Fruit fly (Drosophila melanogaster) whole organism, embryonic: Measurements from ENCODE around the gene Mgat3.
"Not testable (repeated sequence)": the region's sequence is repeated elsewhere in the genome, so short reads cannot be mapped to it uniquely, and the experiment has no call there.

Experiments
- Atf3 ChIP-seq: fragments of 200-800 bp; sonication (Bioruptor generic); optimal IDR thresholded peaks from 3 replicates; lab custom pipeline; 2016; ENCODE audit warnings: missing biosample characterization, missing genetic modification characterization
- CG12104 ChIP-seq: fragments of 200-800 bp; sonication (Bioruptor generic); optimal IDR thresholded peaks from 3 replicates; lab custom pipeline; 2016; ENCODE audit warnings: missing biosample characterization, missing genetic modification characterization
- CG1233 ChIP-seq: fragments of 200-800 bp; sonication (Bioruptor generic); optimal IDR thresholded peaks from 4 replicates; lab custom pipeline; 2018; ENCODE audit warnings: missing biosample characterization, mild to moderate bottlenecking, missing genetic modification characterization
- CG17385 ChIP-seq: fragments of 200-800 bp; sonication (Bioruptor generic); optimal IDR thresholded peaks from 3 replicates; lab custom pipeline; 2018; ENCODE audit warnings: missing biosample characterization, mild to moderate bottlenecking, missing genetic modification characterization
- CG18262 ChIP-seq: fragments of 200-800 bp; optimal IDR thresholded peaks from 3 replicates; lab custom pipeline; 2019; ENCODE audit warnings: missing biosample characterization, mild to moderate bottlenecking, missing genetic modification characterization, moderate library complexity
- CG2199 ChIP-seq: fragments of 200-800 bp; sonication (Bioruptor generic); IDR thresholded peaks from 3 replicates; pipeline ENCODE4 v1.3.6; 2022; ENCODE audit warnings: missing biosample characterization, missing genetic modification characterization
- CG32532 ChIP-seq: fragments of 200-800 bp; sonication (Bioruptor generic); IDR thresholded peaks from 2 replicates; pipeline ENCODE4 v1.3.6; 2022; ENCODE audit warnings: missing biosample characterization, missing genetic modification characterization
- CG34224 ChIP-seq: fragments of 200-800 bp; sonication (Bioruptor generic); IDR thresholded peaks from 3 replicates; pipeline ENCODE4 v1.3.6; 2022; ENCODE audit warnings: missing biosample characterization, missing genetic modification characterization; ENCODE audit not compliant: partially characterized antibody
- CG3726 ChIP-seq: fragments of 200-800 bp; sonication (Bioruptor generic); IDR thresholded peaks from 3 replicates; pipeline ENCODE4, ENCODE4 v1.3.6; 2022; ENCODE audit warnings: missing biosample characterization, missing genetic modification characterization
- CG3838 ChIP-seq: fragments of 200-800 bp; sonication (Bioruptor generic); optimal IDR thresholded peaks from 3 replicates; lab custom pipeline; 2016; ENCODE audit warnings: missing biosample characterization, missing genetic modification characterization
- CG42726 ChIP-seq: fragments of 200-800 bp; sonication (Bioruptor generic); IDR thresholded peaks from 2 replicates; pipeline ENCODE4 v1.3.6; 2022; ENCODE audit warnings: missing biosample characterization, missing genetic modification characterization; ENCODE audit not compliant: partially characterized antibody
- CG4424 ChIP-seq: fragments of 200-800 bp; sonication (Bioruptor generic); optimal IDR thresholded peaks from 3 replicates; lab custom pipeline; 2016; ENCODE audit warnings: missing biosample characterization, missing genetic modification characterization
- CG4820 ChIP-seq: fragments of 200-800 bp; sonication (Bioruptor generic); optimal IDR thresholded peaks from 3 replicates; lab custom pipeline; 2016; ENCODE audit warnings: missing biosample characterization, missing genetic modification characterization
- CG6791 ChIP-seq: fragments of 200-800 bp; sonication (Bioruptor generic); IDR thresholded peaks from 3 replicates; pipeline ENCODE4 v1.3.6; 2022; ENCODE audit warnings: missing biosample characterization, missing genetic modification characterization; ENCODE audit not compliant: partially characterized antibody
- CG8089 ChIP-seq: fragments of 200-800 bp; sonication (Bioruptor generic); optimal IDR thresholded peaks from 3 replicates; lab custom pipeline; 2016; ENCODE audit warnings: missing biosample characterization, missing genetic modification characterization
- CG8765 ChIP-seq: fragments of 200-800 bp; sonication (Bioruptor generic); IDR thresholded peaks from 2 replicates; pipeline ENCODE4 v1.3.6; 2022; ENCODE audit warnings: missing biosample characterization, missing genetic modification characterization
- CHES-1-like ChIP-seq: fragments of 200-800 bp; sonication (Bioruptor generic); optimal IDR thresholded peaks from 2 replicates; lab custom pipeline; 2016; ENCODE audit warnings: missing biosample characterization, missing genetic modification characterization
- ERR ChIP-seq: fragments of 200-800 bp; sonication (Bioruptor generic); optimal IDR thresholded peaks from 2 replicates; lab custom pipeline; 2016; ENCODE audit warnings: missing biosample characterization, missing genetic modification characterization
- Hr51 ChIP-seq, 2 experiments: fragments of 200-800 bp; sonication (Bioruptor generic); optimal IDR thresholded peaks; 2 replicates in 1 of 2; 3 replicates in 1 of 2; lab custom pipeline; 2016 to 2018; ENCODE audit warnings: missing biosample characterization in 2 of 2, missing genetic modification characterization in 2 of 2, mild to moderate bottlenecking in 1 of 2, moderate library complexity in 1 of 2
- Jarid2 ChIP-seq: fragments of 200-800 bp; sonication (Bioruptor generic); optimal IDR thresholded peaks from 3 replicates; lab custom pipeline; 2017; ENCODE audit warnings: mild to moderate bottlenecking, missing biosample characterization, missing genetic modification reagents, missing genetic modification characterization
- Meics ChIP-seq: fragments of 200-800 bp; sonication (Bioruptor generic); optimal IDR thresholded peaks from 2 replicates; lab custom pipeline; 2017; ENCODE audit warnings: missing biosample characterization, mild to moderate bottlenecking, missing genetic modification characterization
- Mrtf ChIP-seq: fragments of 200-800 bp; sonication (Bioruptor generic); IDR thresholded peaks from 3 replicates; pipeline ENCODE4 v1.3.6; 2022; ENCODE audit warnings: missing biosample characterization, missing genetic modification characterization
- NC2β ChIP-seq: fragments of 200-800 bp; sonication (Bioruptor generic); optimal IDR thresholded peaks from 2 replicates; lab custom pipeline; 2016; ENCODE audit warnings: missing biosample characterization, missing genetic modification characterization
- NFAT ChIP-seq: fragments of 200-800 bp; sonication (Bioruptor generic); IDR thresholded peaks from 2 replicates; pipeline ENCODE4 v1.3.6; 2022; ENCODE audit warnings: missing biosample characterization, missing genetic modification characterization
- NK7.1 ChIP-seq: fragments of 200-800 bp; sonication (Bioruptor generic); optimal IDR thresholded peaks from 3 replicates; lab custom pipeline; 2016; ENCODE audit warnings: missing biosample characterization, missing genetic modification characterization
- Opbp ChIP-seq: fragments of 200-800 bp; sonication (Bioruptor generic); IDR thresholded peaks from 3 replicates; pipeline ENCODE4 v1.3.6; 2022; ENCODE audit warnings: missing biosample characterization, missing genetic modification characterization; ENCODE audit not compliant: partially characterized antibody
- Pdp1 ChIP-seq, 2 experiments: fragments of 200-800 bp; sonication (Bioruptor generic); optimal IDR thresholded peaks; 3 replicates each; lab custom pipeline; 2016; ENCODE audit warnings: missing biosample characterization in 2 of 2, missing genetic modification characterization in 2 of 2, mild to moderate bottlenecking in 1 of 2, moderate library complexity in 1 of 2
- Trl ChIP-seq, 3 experiments: fragments of >200 bp in 2 of 3; fragments of 200-800 bp in 1 of 3; sonication (Bioruptor generic) in 1 of 3; optimal IDR thresholded peaks; 2 replicates in 1 of 3; 3 replicates in 2 of 3; lab custom pipeline; 2016 to 2017; ENCODE audit warnings: missing biosample characterization in 1 of 3, missing genetic modification characterization in 1 of 3
- ato ChIP-seq: fragments of 200-800 bp; sonication (Bioruptor generic); IDR thresholded peaks from 2 replicates; pipeline ENCODE4 v1.3.6; 2022; ENCODE audit warnings: missing biosample characterization, missing genetic modification characterization; ENCODE audit not compliant: partially characterized antibody
- bab2 ChIP-seq: fragments of 200-800 bp; sonication (Bioruptor generic); optimal IDR thresholded peaks from 2 replicates; lab custom pipeline; 2016; ENCODE audit warnings: missing biosample characterization, missing genetic modification characterization
- bcd ChIP-seq: fragments of 200-800 bp; sonication (Bioruptor generic); optimal IDR thresholded peaks from 2 replicates; lab custom pipeline; 2017; ENCODE audit warnings: missing biosample characterization, mild to moderate bottlenecking, missing genetic modification characterization
- btn ChIP-seq: fragments of 200-800 bp; sonication (Bioruptor generic); optimal IDR thresholded peaks from 2 replicates; lab custom pipeline; 2016; ENCODE audit warnings: missing biosample characterization, missing genetic modification characterization
- chm ChIP-seq: fragments of 200-800 bp; sonication (Bioruptor generic); IDR thresholded peaks from 2 replicates; pipeline ENCODE4 v1.3.6; 2022; ENCODE audit warnings: missing biosample characterization, missing genetic modification characterization
- ci ChIP-seq: fragments of 200-800 bp; sonication (Bioruptor generic); IDR thresholded peaks from 3 replicates; pipeline ENCODE4 v1.3.6; 2022; ENCODE audit warnings: missing biosample characterization, missing genetic modification characterization
- gce ChIP-seq: fragments of 200-800 bp; sonication (Bioruptor generic); IDR thresholded peaks from 3 replicates; pipeline ENCODE4 v1.3.6; 2022; ENCODE audit warnings: missing biosample characterization, missing genetic modification characterization
- insv ChIP-seq, 2 experiments: fragments of 200-800 bp; sonication (Bioruptor generic); optimal IDR thresholded peaks; 3 replicates each; lab custom pipeline; 2016 to 2018; ENCODE audit warnings: missing biosample characterization in 2 of 2, missing genetic modification characterization in 2 of 2
- mirr ChIP-seq: fragments of 200-800 bp; sonication (Bioruptor generic); optimal IDR thresholded peaks from 3 replicates; lab custom pipeline; 2018; ENCODE audit warnings: missing biosample characterization, mild to moderate bottlenecking, missing genetic modification characterization
- nom ChIP-seq: fragments of 200-800 bp; sonication (Bioruptor generic); optimal IDR thresholded peaks from 2 replicates; lab custom pipeline; 2017; ENCODE audit warnings: missing biosample characterization, missing genetic modification characterization, mild to moderate bottlenecking, moderate library complexity, missing genetic modification reagents
- prd ChIP-seq, 3 experiments: fragments of >200 bp in 2 of 3; fragments of 200-800 bp in 1 of 3; sonication (Bioruptor generic) in 1 of 3; optimal IDR thresholded peaks in 2 of 3; IDR thresholded peaks in 1 of 3; 2 replicates in 2 of 3; 3 replicates in 1 of 3; pipeline versions ENCODE4 v1.3.6 to Lab custom; 2017 to 2022; ENCODE audit warnings: missing biosample characterization in 1 of 3, missing genetic modification characterization in 1 of 3
- pzg ChIP-seq: fragments of 200-800 bp; sonication (Bioruptor generic); optimal IDR thresholded peaks from 3 replicates; lab custom pipeline; 2018; ENCODE audit warnings: missing biosample characterization, mild to moderate bottlenecking, missing genetic modification characterization, moderate library complexity
- sens ChIP-seq: fragments of 200-800 bp; sonication (Bioruptor generic); peaks from one replicate; lab custom pipeline; 2016; ENCODE audit warnings: missing biosample characterization, missing genetic modification characterization
- sob ChIP-seq: fragments of 200-800 bp; sonication (Bioruptor generic); IDR thresholded peaks from 2 replicates; pipeline ENCODE4 v1.3.6; 2022; ENCODE audit warnings: missing biosample characterization, missing genetic modification characterization
- stwl ChIP-seq: fragments of 200-800 bp; sonication (Bioruptor generic); optimal IDR thresholded peaks from 3 replicates; lab custom pipeline; 2018; ENCODE audit warnings: missing biosample characterization, mild to moderate bottlenecking, missing genetic modification characterization, moderate library complexity
- tgo ChIP-seq: fragments of 200-800 bp; sonication (Bioruptor generic); IDR thresholded peaks from 3 replicates; pipeline ENCODE4 v1.3.6; 2022; ENCODE audit warnings: missing biosample characterization, missing genetic modification characterization
- toy ChIP-seq: fragments of 200-800 bp; sonication (Bioruptor generic); IDR thresholded peaks from 2 replicates; pipeline ENCODE4 v1.3.6; 2022; ENCODE audit warnings: missing biosample characterization, missing genetic modification characterization
- wdn ChIP-seq: fragments of 200-800 bp; sonication (Bioruptor generic); IDR thresholded peaks from 2 replicates; pipeline ENCODE4 v1.3.6; 2022; ENCODE audit warnings: missing biosample characterization, missing genetic modification characterization
- zen ChIP-seq: fragments of 200-800 bp; sonication (Bioruptor generic); optimal IDR thresholded peaks from 3 replicates; lab custom pipeline; 2018; ENCODE audit warnings: missing biosample characterization, mild to moderate bottlenecking, missing genetic modification characterization, moderate library complexity

Mgat3 gene

DNA sequence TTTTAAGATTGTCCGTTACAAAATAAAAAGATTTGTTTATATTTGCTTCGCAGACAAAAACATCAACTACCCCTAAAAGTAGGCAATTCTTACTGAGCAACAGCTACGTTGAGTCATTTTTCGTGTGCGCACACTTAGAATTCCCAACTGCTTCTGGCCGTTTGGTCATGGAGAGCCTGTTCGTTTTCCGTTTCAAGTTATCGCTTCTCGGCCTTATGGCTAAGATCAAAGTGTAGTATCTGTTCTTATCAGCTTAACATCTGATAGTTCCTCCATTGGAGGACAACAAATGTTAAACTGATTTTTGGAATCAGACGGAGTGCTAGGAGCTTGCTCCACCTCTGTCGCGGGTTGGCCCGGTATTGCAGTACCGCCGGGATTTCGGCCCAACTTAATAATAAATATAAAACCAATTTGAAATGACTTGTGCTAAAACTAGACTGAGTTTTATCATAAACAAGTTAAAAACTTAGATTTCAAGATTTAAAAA, 33.3 kb upstream of the Mgat3 start (continued):
- TF ChIP-seq CG8089 (GFP tag; lab: Kevin White, UChicago) (peak; percentile 8), stwl (tag; lab: Kevin White, UChicago) (peak; percentile 5), CG3726 (GFP tag; lab: Robert Waterston, UW) (peak; percentile 46; the same call in 1 of the 3 replicates), mirr (GFP tag; lab: Kevin White, UChicago) (peak; percentile 76), Trl (GFP tag; optimal IDR thresholded peaks at IDR 0.05; lab: Kevin White, UChicago) (peak; percentile 75), prd (GFP tag; IDR thresholded peaks at IDR 0.05; lab: Robert Waterston, UW) (peak; percentile 67), CG12104 (GFP tag; lab: Kevin White, UChicago) (peak; percentile 5), CG17385 (peak; percentile 50), CG34224 (GFP tag; lab: Robert Waterston, UW) (peak; percentile 35; the same call in 1 of the 3 replicates), CG2199 (GFP tag; lab: Robert Waterston, UW) (peak; percentile 86), Jarid2 (peak; percentile 69), bcd (GFP tag; lab: Kevin White, UChicago) (peak; percentile 54), insv (GFP tag; optimal IDR thresholded peaks at IDR 0.05; lab: Kevin White, UChicago) (peak in 1 of 2 experiments; percentile 63), NK7.1 (GFP tag; lab: Kevin White, UChicago) (peak; percentile 3), Hr51 (GFP tag; optimal IDR thresholded peaks at IDR 0.05; lab: Kevin White, UChicago) (peak in 1 of 2 experiments; percentile 47), CG4424 (GFP tag; lab: Kevin White, UChicago) (peak; percentile 35), CG8765 (peak; percentile 46; the same call in 1 of the 2 replicates), CHES-1-like (GFP tag; lab: Kevin White, UChicago) (peak; percentile 24), sens (peak; percentile 93), sob (GFP tag; lab: Robert Waterston, UW) (peak; percentile 81), tgo (GFP tag; lab: Robert Waterston, UW) (peak; percentile 47; the same call in 2 of the 3 replicates), zen (tag; lab: Kevin White, UChicago) (peak; percentile 59), wdn (GFP tag; lab: Robert Waterston, UW) (0 out of 2 replicates have a peak, but pooled peaks have one; percentile 29), ci (GFP tag; lab: Robert Waterston, UW) (peak; percentile 74), ERR (GFP tag; lab: Kevin White, UChicago) (peak; percentile 76), Atf3 (GFP tag; lab: Kevin White, UChicago) (peak; percentile 21), CG3838 (peak; percentile 27), Meics (GFP tag; lab: Kevin White, UChicago) (peak; percentile 50), nom (GFP tag; lab: Kevin White, UChicago) (peak; percentile 41), CG1233 (GFP tag; lab: Kevin White, UChicago) (peak; percentile 67), toy (GFP tag; lab: Robert Waterston, UW) (0 out of 2 replicates have a peak, but pooled peaks have one; percentile 34), CG32532 (GFP tag; lab: Robert Waterston, UW) (peak; percentile 72), CG42726 (GFP tag; lab: Robert Waterston, UW) (peak; percentile 80), Pdp1 (GFP tag; optimal IDR thresholded peaks at IDR 0.05; lab: Kevin White, UChicago) (peak; percentile 50 to 60), Opbp (GFP tag; lab: Robert Waterston, UW) (peak; percentile 72), CG6791 (GFP tag; lab: Robert Waterston, UW) (0 out of 3 replicates have a peak, but pooled peaks have one; percentile 63), bab2 (GFP tag; lab: Kevin White, UChicago) (peak; percentile 14), pzg (GFP tag; lab: Kevin White, UChicago) (peak; percentile 3), NC2β (GFP tag; lab: Kevin White, UChicago) (peak; percentile 69), CG4820 (GFP tag; lab: Kevin White, UChicago) (peak; percentile 17), Mrtf (GFP tag; lab: Robert Waterston, UW) (0 out of 3 replicates have a peak, but pooled peaks have one; percentile 15), chm (GFP tag; lab: Robert Waterston, UW) (peak; percentile 72; the same call in 1 of the 2 replicates), gce (0 out of 3 replicates have a peak, but pooled peaks have one; percentile 55), btn (GFP tag; lab: Kevin White, UChicago) (peak; percentile 52), NFAT (peak; percentile 55; the same call in 1 of the 2 replicates), CG18262 (tag; lab: Kevin White, UChicago) (peak; percentile 44), ato (GFP tag; lab: Robert Waterston, UW) (peak; percentile 5; the same call in 1 of the 2 replicates)
- TF ChIP-seq Trl, prd (optimal IDR thresholded peaks at IDR 0.05; lab: Kevin White, UChicago): not testable (repeated sequence)
